Worm (Caenorhabditis elegans): ENCODE data around the gene mnat-1.
A peak's percentile ranks its signal among the peaks of the same experiment; 100 is the strongest.

The mnat-1 gene

DNA sequence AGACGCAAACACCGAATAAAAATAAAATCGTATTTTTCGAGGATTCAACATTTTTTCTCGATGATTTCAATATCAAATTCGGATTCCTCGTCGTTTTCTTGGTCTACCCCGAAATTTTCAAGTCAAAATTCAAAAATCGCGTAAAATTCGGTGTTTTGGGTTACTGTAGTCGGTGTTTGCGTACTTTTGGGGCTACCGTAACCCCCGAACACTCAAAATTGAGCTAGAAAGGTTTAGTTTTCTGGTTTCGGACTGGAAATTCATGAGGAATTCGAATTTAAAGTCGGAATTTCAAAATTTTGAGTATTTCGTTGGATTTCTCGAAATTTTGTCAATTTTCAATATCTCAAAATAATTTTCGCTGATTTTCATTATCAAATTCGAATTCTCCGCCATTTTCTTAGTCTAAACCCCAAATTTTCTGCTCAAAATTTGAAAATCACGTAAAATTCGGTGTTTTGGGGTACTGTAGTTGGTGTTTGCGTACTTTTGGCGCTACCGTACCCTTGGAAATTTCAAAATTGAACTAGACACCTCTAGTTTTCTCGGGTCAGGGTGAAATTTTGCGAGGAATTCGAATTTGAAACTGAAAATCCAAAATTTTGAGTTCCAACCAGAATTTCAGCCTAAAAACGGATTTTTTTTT is 22.4 kb downstream of the mnat-1 start:
- TF ChIP-seq lsy-2 (tag; optimal IDR thresholded peaks at IDR 0.05) (peak in 1 of 2 experiments; percentile 71), gmeb-1 (tag; optimal IDR thresholded peaks at IDR 0.05) (no peak)

DNA sequence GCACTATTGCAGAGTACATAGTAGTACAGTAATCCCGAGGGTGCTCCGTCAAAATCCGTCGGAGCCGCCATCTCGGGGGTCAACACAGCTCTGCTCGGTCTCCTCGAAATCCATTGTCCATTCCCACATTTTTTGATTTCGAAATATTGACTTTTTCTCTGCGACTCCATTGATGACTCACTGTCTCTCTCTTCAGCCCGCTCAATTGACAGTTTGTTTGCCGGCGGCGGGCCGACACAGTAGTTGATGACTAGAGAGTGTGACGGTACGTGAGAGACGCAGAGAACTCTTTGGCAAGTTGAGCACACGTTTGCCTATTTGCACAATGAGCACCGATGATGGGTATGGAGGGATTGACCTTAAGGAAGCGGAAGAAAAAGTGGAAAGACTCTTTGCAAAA is 23.6 kb downstream of the mnat-1 start:
- TF ChIP-seq ceh-16 (tag; optimal IDR thresholded peaks at IDR 0.05) (no peak), nhr-6 (tag; optimal IDR thresholded peaks at IDR 0.05) (no peak), snpc-4 (tag; optimal IDR thresholded peaks at IDR 0.05) (no peak), sma-3 (GFP tag; optimal IDR thresholded peaks at IDR 0.05) (peak; percentile 27), fos-1 (tag; optimal IDR thresholded peaks at IDR 0.05) (peak; percentile 85), alr-1 (tag; optimal IDR thresholded peaks at IDR 0.05) (no peak), crh-2 (tag; optimal IDR thresholded peaks at IDR 0.05) (no peak), lin-39 (tag; optimal IDR thresholded peaks at IDR 0.05) (no peak), elt-3 (tag; optimal IDR thresholded peaks at IDR 0.05) (no peak), mdl-1 (tag; optimal IDR thresholded peaks at IDR 0.05) (no peak), C34F6.9 (tag; optimal IDR thresholded peaks at IDR 0.05) (no peak), lsy-2 (tag; optimal IDR thresholded peaks at IDR 0.05) (no peak), mab-5 (tag; optimal IDR thresholded peaks at IDR 0.05) (no peak), nhr-129 (tag; optimal IDR thresholded peaks at IDR 0.05) (peak; percentile 65), gmeb-1 (tag; optimal IDR thresholded peaks at IDR 0.05) (no peak), sma-9 (GFP tag; optimal IDR thresholded peaks at IDR 0.05) (peak; percentile 9), sma-9 (tag; optimal IDR thresholded peaks at IDR 0.05) (no peak), nhr-237 (tag; optimal IDR thresholded peaks at IDR 0.05) (no peak), ama-1 (optimal IDR thresholded peaks at IDR 0.05) (no peak), ztf-11 (tag; optimal IDR thresholded peaks at IDR 0.05) (no peak), F13H6.1 (tag; optimal IDR thresholded peaks at IDR 0.05) (peak; percentile 88), peb-1 (tag; optimal IDR thresholded peaks at IDR 0.05) (peak; percentile 77)

DNA sequence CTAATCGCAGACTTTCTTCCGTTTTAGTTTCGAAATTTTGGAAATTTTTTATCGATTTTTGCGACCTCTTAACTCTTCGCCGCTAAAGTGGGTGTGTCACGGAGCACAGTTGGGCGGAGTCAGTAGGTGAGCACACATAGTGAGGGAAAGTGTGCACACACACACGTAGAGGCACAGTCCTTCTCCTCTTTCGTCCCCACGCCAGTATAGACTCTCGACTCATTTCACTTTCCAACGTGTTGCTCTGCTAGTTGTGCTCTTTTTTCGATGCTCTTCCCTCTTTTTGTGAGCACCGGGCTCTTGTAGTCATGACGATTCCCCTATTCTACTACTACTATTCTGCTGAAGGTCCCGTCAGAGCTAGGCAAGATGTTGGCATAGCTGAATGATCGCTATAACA is 26.0 kb downstream of the mnat-1 start:
- TF ChIP-seq C34F6.9 (tag; optimal IDR thresholded peaks at IDR 0.05), result no peak
- no peak for TF ChIP-seq ztf-4 (tag; optimal IDR thresholded peaks at IDR 0.05)
- no peak for TF ChIP-seq nhr-23 (tag; optimal IDR thresholded peaks at IDR 0.05)
- no peak for TF ChIP-seq lin-13 (GFP tag; optimal IDR thresholded peaks at IDR 0.05)
- no peak for TF ChIP-seq blmp-1 (tag; optimal IDR thresholded peaks at IDR 0.05; ENCODE audit: insufficient read depth)
- peak; percentile 36 for TF ChIP-seq F13H6.1 (tag; optimal IDR thresholded peaks at IDR 0.05)
- no peak for TF ChIP-seq mdl-1 (tag; optimal IDR thresholded peaks at IDR 0.05)
- no peak for TF ChIP-seq egl-27 (tag; optimal IDR thresholded peaks at IDR 0.05)
- TF ChIP-seq ceh-16 (tag; optimal IDR thresholded peaks at IDR 0.05), result no peak
- no peak for TF ChIP-seq nhr-11 (tag; optimal IDR thresholded peaks at IDR 0.05)
- TF ChIP-seq fos-1 (tag; optimal IDR thresholded peaks at IDR 0.05), result peak; percentile 35
- TF ChIP-seq zag-1 (tag; optimal IDR thresholded peaks at IDR 0.05), result no peak
- peak; percentile 47 for TF ChIP-seq ama-1 (optimal IDR thresholded peaks at IDR 0.05)
- TF ChIP-seq lsy-2 (tag; optimal IDR thresholded peaks at IDR 0.05), result no peak
- TF ChIP-seq unc-55 (GFP tag; optimal IDR thresholded peaks at IDR 0.05), result no peak
- TF ChIP-seq nhr-129 (tag; optimal IDR thresholded peaks at IDR 0.05), result peak; percentile 22
- TF ChIP-seq sem-4 (tag; optimal IDR thresholded peaks at IDR 0.05), result no peak
- no peak for TF ChIP-seq sma-3 (GFP tag; optimal IDR thresholded peaks at IDR 0.05)
- TF ChIP-seq nhr-25 (tag; optimal IDR thresholded peaks at IDR 0.05), result no peak
- TF ChIP-seq peb-1 (tag; optimal IDR thresholded peaks at IDR 0.05), result no peak
- TF ChIP-seq sma-9 (GFP tag; optimal IDR thresholded peaks at IDR 0.05), result no peak
- TF ChIP-seq sma-9 (tag; optimal IDR thresholded peaks at IDR 0.05), result no peak
- no peak for TF ChIP-seq ZK546.5 (tag; optimal IDR thresholded peaks at IDR 0.05)

ce11 chrII:2450990-2451389 is 27.5 kb downstream of the mnat-1 start:
- TF ChIP-seq C34F6.9 (tag; optimal IDR thresholded peaks at IDR 0.05) (peak; percentile 32), unc-55 (GFP tag; optimal IDR thresholded peaks at IDR 0.05) (peak; percentile 40), lin-13 (GFP tag; optimal IDR thresholded peaks at IDR 0.05) (no peak), crh-2 (tag; optimal IDR thresholded peaks at IDR 0.05) (peak; percentile 34), lsy-2 (tag; optimal IDR thresholded peaks at IDR 0.05) (peak in 1 of 2 experiments; percentile 50), gmeb-1 (tag; optimal IDR thresholded peaks at IDR 0.05) (peak; percentile 80), nhr-77 (tag; optimal IDR thresholded peaks at IDR 0.05) (no peak), sma-3 (GFP tag; optimal IDR thresholded peaks at IDR 0.05) (peak; percentile 46)

DNA sequence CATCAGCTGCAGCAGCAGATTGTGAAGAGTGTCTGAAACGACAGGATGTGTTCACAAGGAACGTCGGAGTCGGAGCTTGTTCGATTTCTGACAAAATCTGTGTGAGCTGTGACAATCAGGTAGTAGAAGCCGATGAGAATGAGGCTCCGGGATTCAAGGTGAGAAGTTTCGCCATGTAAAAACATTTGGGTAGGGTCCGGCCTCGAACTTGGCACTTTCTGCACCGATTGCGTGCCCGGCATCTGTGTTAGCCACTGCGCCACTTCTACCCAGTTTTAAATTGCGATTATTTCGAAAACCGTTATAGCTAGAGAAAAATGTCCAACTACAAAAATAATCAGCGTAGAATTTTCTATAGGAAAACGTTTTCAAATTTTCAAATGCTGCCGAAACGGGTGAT is 31.7 kb downstream of the mnat-1 start:
- TF ChIP-seq nhr-129 (tag; optimal IDR thresholded peaks at IDR 0.05) (no peak), fos-1 (tag; optimal IDR thresholded peaks at IDR 0.05) (no peak), lin-13 (GFP tag; optimal IDR thresholded peaks at IDR 0.05) (no peak), nhr-77 (tag; optimal IDR thresholded peaks at IDR 0.05) (no peak), lin-39 (tag; optimal IDR thresholded peaks at IDR 0.05) (no peak), alr-1 (tag; optimal IDR thresholded peaks at IDR 0.05) (no peak), gmeb-1 (tag; optimal IDR thresholded peaks at IDR 0.05) (no peak), sma-3 (GFP tag; optimal IDR thresholded peaks at IDR 0.05) (no peak), ztf-1 (GFP tag; conservative IDR thresholded peaks at IDR 0.05) (no peak), egl-27 (tag; optimal IDR thresholded peaks at IDR 0.05) (no peak), ceh-82 (tag; optimal IDR thresholded peaks at IDR 0.05) (no peak), Y55F3AM.14 (GFP tag; optimal IDR thresholded peaks at IDR 0.05) (no peak), F13H6.1 (tag; optimal IDR thresholded peaks at IDR 0.05) (no peak), crh-2 (tag; optimal IDR thresholded peaks at IDR 0.05) (no peak), elt-3 (tag; optimal IDR thresholded peaks at IDR 0.05) (no peak), nhr-11 (tag; optimal IDR thresholded peaks at IDR 0.05) (no peak), ZK546.5 (tag; optimal IDR thresholded peaks at IDR 0.05) (no peak)
